Worm (Caenorhabditis elegans): Measurements from ENCODE around the gene C25F9.10.

The C25F9.10 gene

DNA sequence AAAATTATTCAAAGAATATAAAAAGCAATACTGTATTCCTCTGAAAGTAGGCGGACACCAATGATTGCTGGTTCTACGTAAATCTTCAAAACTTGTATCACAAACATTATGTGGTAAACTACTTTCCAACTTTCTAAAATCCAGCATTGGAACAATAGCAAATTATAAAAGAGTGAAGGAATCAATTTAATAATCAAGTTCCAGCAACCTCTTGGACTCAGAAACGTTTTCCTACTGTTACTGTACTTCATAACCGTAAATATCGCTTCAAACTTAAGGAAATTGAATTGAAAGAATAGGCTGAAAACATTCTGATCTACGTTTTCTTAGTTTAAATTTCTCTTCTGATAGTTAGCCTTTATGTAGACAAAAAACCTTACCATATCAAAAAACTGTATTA lies 1.9 kb upstream of the C25F9.10 start:
- TF ChIP-seq lsl-1 (GFP tag; optimal IDR thresholded peaks at IDR 0.05) (no peak), ztf-18 (tag; optimal IDR thresholded peaks at IDR 0.05) (no peak), madf-3 (GFP tag; IDR thresholded peaks at IDR 0.05) (no peak), nhr-27 (tag; optimal IDR thresholded peaks at IDR 0.05) (no peak), akir-1 (GFP tag; optimal IDR thresholded peaks at IDR 0.05) (no peak), ets-4 (GFP tag; optimal IDR thresholded peaks at IDR 0.05) (no peak), aptf-2 (GFP tag; conservative IDR thresholded peaks at IDR 0.05) (no peak), hlh-26 (GFP tag; conservative IDR thresholded peaks at IDR 0.05) (no peak), sea-2 (GFP tag; IDR thresholded peaks at IDR 0.05) (no peak), attf-5 (GFP tag; optimal IDR thresholded peaks at IDR 0.05) (no peak), F22D6.2 (tag; optimal IDR thresholded peaks at IDR 0.05) (no peak), lin-26 (GFP tag; IDR thresholded peaks at IDR 0.05) (no peak), C06A6.2 (GFP tag; conservative IDR thresholded peaks at IDR 0.05) (no peak), ccch-3 (GFP tag; optimal IDR thresholded peaks at IDR 0.05) (no peak)

DNA sequence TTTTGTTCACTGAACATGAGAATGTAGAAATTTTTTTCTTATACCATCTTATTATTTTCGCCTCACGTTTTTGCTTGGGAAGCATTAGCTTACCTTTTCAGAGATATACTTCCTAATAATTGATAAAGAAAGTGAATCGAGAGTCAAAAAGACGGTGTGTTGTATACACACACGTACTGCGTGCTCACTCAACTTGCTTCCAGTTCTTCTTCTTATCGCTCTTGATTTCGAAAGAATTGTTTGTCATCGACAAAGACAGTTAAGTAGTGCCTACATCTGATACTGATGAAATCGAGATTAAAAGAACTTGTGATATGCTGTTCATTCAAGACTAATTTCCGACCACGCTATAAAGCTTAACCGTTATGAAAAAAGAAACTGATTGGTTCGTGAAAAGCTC lies 5.1 kb downstream of the C25F9.10 start, which contains the start of gene C25F9.5:
Gene C25F9.5, minus strand, starts transcription at position 195 of the 400 bp plus-strand sequence.
- TF ChIP-seq rpc-1 (optimal IDR thresholded peaks at IDR 0.05) = no peak
- no peak for TF ChIP-seq rpc-1 (tag; optimal IDR thresholded peaks at IDR 0.05)
- TF ChIP-seq dox-1 (GFP tag; IDR thresholded peaks at IDR 0.05) = no peak
- no peak for TF ChIP-seq F39B2.1 (GFP tag; IDR thresholded peaks at IDR 0.05)
- no peak for TF ChIP-seq ceh-58 (GFP tag; IDR thresholded peaks at IDR 0.05)
- TF ChIP-seq cebp-1 (GFP tag; IDR thresholded peaks at IDR 0.05) = peak; percentile 69; the same call in 1 of the 2 replicates
- peak; percentile 70 for TF ChIP-seq cebp-1 (tag; optimal IDR thresholded peaks at IDR 0.05)
- TF ChIP-seq nhr-80 (tag; optimal IDR thresholded peaks at IDR 0.05) = peak; percentile 70

DNA sequence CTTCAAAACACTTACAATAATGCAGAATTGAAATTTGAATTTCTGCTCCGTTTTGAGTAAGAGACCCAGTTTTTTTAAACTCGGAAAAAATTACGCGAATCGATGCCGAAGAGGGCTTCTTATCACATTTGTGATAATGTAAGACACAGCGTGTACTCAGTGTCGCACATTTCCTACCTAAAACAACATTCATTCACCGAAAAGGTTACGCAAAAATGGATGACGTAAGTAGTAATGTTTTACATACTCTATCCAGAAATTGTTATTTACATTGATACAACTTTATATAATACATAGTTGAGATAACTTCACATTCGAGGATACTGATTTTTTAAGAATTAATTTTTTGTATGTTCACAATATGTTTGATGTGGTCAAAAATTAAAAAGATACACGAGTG lies 10.9 kb downstream of the C25F9.10 start, which contains the start of the genes C25F9.4 and C25F9.9:
Gene C25F9.4, minus strand, starts transcription at position 101 of the 400 bp plus-strand sequence.
Gene C25F9.9, plus strand, starts transcription at position 137 of the 400 bp plus-strand sequence.
- TF ChIP-seq nhr-80 (tag; optimal IDR thresholded peaks at IDR 0.05) (peak; percentile 7), nfyb-1 (GFP tag; IDR thresholded peaks at IDR 0.05) (no peak)

ce11 chrV:19417836-19418235 lies 12.3 kb downstream of the C25F9.10 start, which contains the start of gene C25F9.15:
Gene C25F9.15, plus strand, starts transcription at chrV:19418136.
- TF ChIP-seq egl-44 (GFP tag; IDR thresholded peaks at IDR 0.05) = no peak
- peak; percentile 3 for TF ChIP-seq nhr-80 (tag; optimal IDR thresholded peaks at IDR 0.05)

DNA sequence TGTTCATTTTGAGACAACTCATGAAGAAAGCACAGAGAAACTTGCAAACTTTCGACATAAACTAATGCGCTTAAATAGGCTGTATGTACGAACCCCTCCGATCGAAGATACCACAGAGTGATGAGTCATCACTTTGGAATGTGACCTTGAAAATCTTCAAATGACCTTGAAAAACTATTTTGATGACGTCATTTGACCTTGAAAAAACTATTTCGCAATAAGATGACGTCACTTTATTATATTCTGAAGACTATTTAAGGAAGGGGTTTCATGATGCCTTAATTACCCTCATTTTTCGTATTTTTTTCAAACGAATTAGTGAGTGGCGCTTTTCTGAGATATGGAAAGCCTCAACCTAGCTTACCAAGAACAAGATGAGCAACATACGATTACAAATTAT lies 15.6 kb downstream of the C25F9.10 start, which contains the start of gene C25F9.2:
Gene C25F9.2, plus strand, starts transcription at position 341 of the 400 bp plus-strand sequence.
- no peak for TF ChIP-seq B0035.1 (tag; optimal IDR thresholded peaks at IDR 0.05)
- peak; percentile 57 for TF ChIP-seq atf-7 (tag; optimal IDR thresholded peaks at IDR 0.05)
- no peak for TF ChIP-seq mes-4 (tag; optimal IDR thresholded peaks at IDR 0.05)
- no peak for TF ChIP-seq egl-44 (GFP tag; IDR thresholded peaks at IDR 0.05)

ce11 chrV:19428097-19428496 lies 22.6 kb downstream of the C25F9.10 start:
- TF ChIP-seq zim-3 (tag; optimal IDR thresholded peaks at IDR 0.05) (peak; percentile 0), lin-26 (GFP tag; IDR thresholded peaks at IDR 0.05) (0 out of 2 replicates have a peak, but pooled peaks have one; percentile 26), cebp-1 (GFP tag; IDR thresholded peaks at IDR 0.05) (no peak), cebp-1 (tag; optimal IDR thresholded peaks at IDR 0.05) (no peak)

DNA sequence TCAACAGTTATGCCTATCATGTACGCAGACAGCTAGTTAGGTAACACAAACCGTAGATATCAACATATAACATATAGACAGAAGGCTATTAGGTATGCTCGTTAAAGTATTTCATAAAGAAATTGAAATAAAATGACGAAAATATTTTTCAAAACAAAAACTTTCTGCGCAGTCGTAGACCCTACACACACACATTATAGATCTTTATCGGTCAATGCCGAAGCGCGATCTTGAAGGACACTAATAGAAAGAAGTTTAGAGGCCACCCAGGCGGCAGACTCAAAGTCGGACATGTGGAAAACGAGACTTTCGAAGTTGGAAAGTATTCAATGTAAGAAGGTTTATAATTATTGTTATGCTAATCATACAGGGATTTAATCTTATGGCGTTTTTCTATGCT lies 23.4 kb downstream of the C25F9.10 start:
- no peak for TF ChIP-seq hlh-26 (GFP tag; conservative IDR thresholded peaks at IDR 0.05)
- no peak for TF ChIP-seq lin-40 (tag; optimal IDR thresholded peaks at IDR 0.05)
- no peak for TF ChIP-seq F55B11.4 (tag; optimal IDR thresholded peaks at IDR 0.05; ENCODE audit: borderline replicate concordance, insufficient read depth)
- TF ChIP-seq ztf-25 (GFP tag; IDR thresholded peaks at IDR 0.05) = no peak
